Fruit fly (Drosophila melanogaster): Measurements from ENCODE around the gene Nubp2.
A peak's percentile ranks its signal among the peaks of the same experiment; 100 is the strongest.

The Nubp2 gene

DNA sequence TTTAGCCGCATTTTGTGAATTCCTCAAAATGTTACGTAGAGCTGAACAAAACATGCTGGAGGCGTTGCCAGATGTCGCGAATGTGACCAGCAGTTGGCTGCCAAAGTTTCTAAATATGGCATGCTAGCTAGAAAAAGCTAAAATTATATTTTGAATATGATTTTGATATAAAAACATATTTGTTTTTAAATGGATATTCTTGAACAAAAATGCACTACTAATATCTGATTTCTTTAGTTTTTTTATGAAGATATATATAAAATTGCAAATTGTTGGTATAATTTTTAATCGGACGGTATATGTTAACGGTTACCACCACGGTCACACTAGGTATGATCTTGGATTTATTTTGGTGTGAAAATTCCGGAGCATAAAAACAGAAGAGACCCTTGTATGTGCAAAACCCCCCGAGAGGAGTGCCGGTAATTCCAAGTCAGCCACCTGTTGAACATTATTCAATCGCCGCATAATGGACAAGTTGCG lies 5.6 kb upstream of the Nubp2 start, which contains the start of the genes mTerf3 and CG5104 (continued):
- TF ChIP-seq CoRest (tag; optimal IDR thresholded peaks at IDR 0.05) = peak; percentile 46
- TF ChIP-seq Ssrp (tag; optimal IDR thresholded peaks at IDR 0.05) = peak; percentile 7
- TF ChIP-seq BEAF-32 (GFP tag; optimal IDR thresholded peaks at IDR 0.05) = peak; percentile 36
- no peak for TF ChIP-seq pho (GFP tag; optimal IDR thresholded peaks at IDR 0.05)
- TF ChIP-seq Aef1 (GFP tag; IDR thresholded peaks at IDR 0.05) = no peak
- peak; percentile 57 for TF ChIP-seq YL-1 (GFP tag; optimal IDR thresholded peaks at IDR 0.05)
- peak; percentile 35 for TF ChIP-seq CG10543 (GFP tag; optimal IDR thresholded peaks at IDR 0.05)
- peak in 1 of 2 experiments; percentile 82 for TF ChIP-seq Pdp1 (GFP tag; optimal IDR thresholded peaks at IDR 0.05)
- TF ChIP-seq CG14710 (tag; optimal IDR thresholded peaks at IDR 0.05) = peak; percentile 65
- TF ChIP-seq nmo (GFP tag; optimal IDR thresholded peaks at IDR 0.05) = peak; percentile 59
- TF ChIP-seq az2 (GFP tag; optimal IDR thresholded peaks at IDR 0.05) = peak; percentile 19
- peak; percentile 63 for TF ChIP-seq phol (tag; optimal IDR thresholded peaks at IDR 0.05)
- no peak for TF ChIP-seq hbn (GFP tag; IDR thresholded peaks at IDR 0.05; ENCODE audit: partially characterized antibody)
- TF ChIP-seq pita (GFP tag; optimal IDR thresholded peaks at IDR 0.05) = no peak
- TF ChIP-seq CG17361 (GFP tag; IDR thresholded peaks at IDR 0.05) = peak; percentile 40; the same call in 1 of the 3 replicates
- peak; percentile 30; the same call in 1 of the 3 replicates for TF ChIP-seq zfh1 (GFP tag; IDR thresholded peaks at IDR 0.05)
- peak; percentile 34 for TF ChIP-seq Dp (GFP tag; optimal IDR thresholded peaks at IDR 0.05)
- peak; percentile 35; the same call in 1 of the 3 replicates for TF ChIP-seq knrl (GFP tag; IDR thresholded peaks at IDR 0.05; ENCODE audit: partially characterized antibody)
- TF ChIP-seq toy (GFP tag; IDR thresholded peaks at IDR 0.05) = no peak
- no peak for TF ChIP-seq Dip2 (GFP tag; IDR thresholded peaks at IDR 0.05)
- no peak for TF ChIP-seq CG15269 (tag; optimal IDR thresholded peaks at IDR 0.05)
- TF ChIP-seq CG17829 (tag; optimal IDR thresholded peaks at IDR 0.05) = peak; percentile 55
- peak; percentile 53; the same call in 1 of the 2 replicates for TF ChIP-seq MBD-R2 (GFP tag; IDR thresholded peaks at IDR 0.05)
- peak; percentile 22 for TF ChIP-seq tin (GFP tag; optimal IDR thresholded peaks at IDR 0.05)
- no peak for TF ChIP-seq pum (GFP tag; optimal IDR thresholded peaks at IDR 0.05)
- TF ChIP-seq CG4424 (GFP tag; optimal IDR thresholded peaks at IDR 0.05) = peak; percentile 3
- no peak for TF ChIP-seq tll (GFP tag; optimal IDR thresholded peaks at IDR 0.05)
- peak; percentile 41 for TF ChIP-seq grau (tag; optimal IDR thresholded peaks at IDR 0.05)
- peak; percentile 16 for TF ChIP-seq CG15696 (tag; optimal IDR thresholded peaks at IDR 0.05)
- no peak for TF ChIP-seq HHEX (GFP tag; optimal IDR thresholded peaks at IDR 0.05)
- no peak for TF ChIP-seq ci (GFP tag; IDR thresholded peaks at IDR 0.05)
- TF ChIP-seq Sin3A (optimal IDR thresholded peaks at IDR 0.05) = peak; percentile 33
- TF ChIP-seq Hsf (GFP tag; optimal IDR thresholded peaks at IDR 0.05) = peak; percentile 39
- TF ChIP-seq CG10267 (tag; optimal IDR thresholded peaks at IDR 0.05) = peak; percentile 42
- TF ChIP-seq grn (GFP tag; optimal IDR thresholded peaks at IDR 0.05) = no peak
- TF ChIP-seq CG8089 (GFP tag; optimal IDR thresholded peaks at IDR 0.05) = no peak
- TF ChIP-seq trem (tag; optimal IDR thresholded peaks at IDR 0.05) = peak; percentile 57
- peak; percentile 42 for TF ChIP-seq CG2712 (tag; optimal IDR thresholded peaks at IDR 0.05)
- TF ChIP-seq Max (GFP tag; optimal IDR thresholded peaks at IDR 0.05) = peak; percentile 55
- no peak for TF ChIP-seq Atf-2 (GFP tag; optimal IDR thresholded peaks at IDR 0.05)
- no peak for TF ChIP-seq ash1 (GFP tag; optimal IDR thresholded peaks at IDR 0.05)
- 0 out of 2 replicates have a peak, but pooled peaks have one; percentile 32 for TF ChIP-seq slbo (GFP tag; IDR thresholded peaks at IDR 0.05)
- no peak for TF ChIP-seq Side (GFP tag; optimal IDR thresholded peaks at IDR 0.05)
- peak; percentile 91 for TF ChIP-seq Sry-β (GFP tag; optimal IDR thresholded peaks at IDR 0.05)
- no peak for TF ChIP-seq disco-r (GFP tag; optimal IDR thresholded peaks at IDR 0.05)
- TF ChIP-seq HmgZ (tag; optimal IDR thresholded peaks at IDR 0.05) = peak; percentile 47
- peak in 1 of 2 experiments; percentile 30 for TF ChIP-seq dpn (GFP tag; optimal IDR thresholded peaks at IDR 0.05)
- peak; percentile 5 for TF ChIP-seq Chrac-16 (GFP tag; optimal IDR thresholded peaks at IDR 0.05)
- no peak for TF ChIP-seq en (GFP tag; optimal IDR thresholded peaks at IDR 0.05)
- peak; percentile 14 for TF ChIP-seq D19A (tag; optimal IDR thresholded peaks at IDR 0.05)

Measured in whole organism, embryonic.